Worm (Caenorhabditis elegans): ENCODE data around the gene nstp-7.

Gene nstp-7

ce11 chrV:576070-576469, 5.6 kb upstream of the nstp-7 start, which contains the start of gene K06H6.5:
Gene K06H6.5 (plus strand): TSS chrV:576370.
- TF ChIP-seq C34F6.9 (tag; optimal IDR thresholded peaks at IDR 0.05) (no peak), nhr-129 (tag; optimal IDR thresholded peaks at IDR 0.05) (no peak), nhr-23 (tag; optimal IDR thresholded peaks at IDR 0.05) (no peak), F13H6.1 (tag; optimal IDR thresholded peaks at IDR 0.05) (no peak), unc-39 (tag; optimal IDR thresholded peaks at IDR 0.05) (no peak), snpc-4 (tag; optimal IDR thresholded peaks at IDR 0.05) (no peak), nhr-237 (tag; optimal IDR thresholded peaks at IDR 0.05) (no peak), ceh-82 (tag; optimal IDR thresholded peaks at IDR 0.05) (no peak), skn-1 (tag; optimal IDR thresholded peaks at IDR 0.05) (no peak), Y55F3AM.14 (GFP tag; optimal IDR thresholded peaks at IDR 0.05) (no peak), aly-2 (tag; optimal IDR thresholded peaks at IDR 0.05) (no peak), dmd-4 (tag; optimal IDR thresholded peaks at IDR 0.05) (no peak), nhr-12 (tag; optimal IDR thresholded peaks at IDR 0.05) (no peak), ztf-1 (GFP tag; conservative IDR thresholded peaks at IDR 0.05) (no peak), blmp-1 (tag; optimal IDR thresholded peaks at IDR 0.05; ENCODE audit: insufficient read depth) (no peak), gmeb-1 (tag; optimal IDR thresholded peaks at IDR 0.05) (no peak), nhr-25 (tag; optimal IDR thresholded peaks at IDR 0.05) (no peak), unc-62 (GFP tag; optimal IDR thresholded peaks at IDR 0.05) (no peak)

- TF ChIP-seq lin-39 (tag; optimal IDR thresholded peaks at IDR 0.05) (no peak), nhr-10 (tag; optimal IDR thresholded peaks at IDR 0.05) (no peak), sma-3 (GFP tag; optimal IDR thresholded peaks at IDR 0.05) (no peak)
Observed at ce11 chrV:576918-577317, 4.8 kb upstream of the nstp-7 start.

- TF ChIP-seq lin-39 (tag; optimal IDR thresholded peaks at IDR 0.05), result no peak
- no peak for TF ChIP-seq fos-1 (tag; optimal IDR thresholded peaks at IDR 0.05)
- TF ChIP-seq crh-2 (tag; optimal IDR thresholded peaks at IDR 0.05), result no peak
- TF ChIP-seq nhr-77 (tag; optimal IDR thresholded peaks at IDR 0.05), result no peak
- no peak for TF ChIP-seq alr-1 (tag; optimal IDR thresholded peaks at IDR 0.05)
- TF ChIP-seq ZK546.5 (tag; optimal IDR thresholded peaks at IDR 0.05), result no peak
- TF ChIP-seq ztf-11 (tag; optimal IDR thresholded peaks at IDR 0.05), result no peak
- TF ChIP-seq sma-3 (GFP tag; optimal IDR thresholded peaks at IDR 0.05), result no peak
- TF ChIP-seq lsy-2 (tag; optimal IDR thresholded peaks at IDR 0.05), result no peak
Observed at ce11 chrV:578977-579376, 2.7 kb upstream of the nstp-7 start, which contains the start of gene K06H6.4. Gene K06H6.4 (plus strand): TSS chrV:579277.

ce11 chrV:585472-585871, 3.8 kb downstream of the nstp-7 start, which contains the start of gene K06H6.2:
Gene K06H6.2 (plus strand): TSS chrV:585772.
- TF ChIP-seq lin-13 (GFP tag; optimal IDR thresholded peaks at IDR 0.05) (no peak), lin-39 (tag; optimal IDR thresholded peaks at IDR 0.05) (no peak), lin-11 (tag; optimal IDR thresholded peaks at IDR 0.05) (no peak), crh-2 (tag; optimal IDR thresholded peaks at IDR 0.05) (no peak), sem-4 (tag; optimal IDR thresholded peaks at IDR 0.05) (no peak), nhr-77 (tag; optimal IDR thresholded peaks at IDR 0.05) (no peak), fos-1 (tag; optimal IDR thresholded peaks at IDR 0.05) (no peak), peb-1 (tag; optimal IDR thresholded peaks at IDR 0.05) (no peak)

- TF ChIP-seq crh-2 (tag; optimal IDR thresholded peaks at IDR 0.05) (no peak), nhr-10 (tag; optimal IDR thresholded peaks at IDR 0.05) (no peak), nhr-237 (tag; optimal IDR thresholded peaks at IDR 0.05) (no peak), nhr-25 (tag; optimal IDR thresholded peaks at IDR 0.05) (no peak), egl-27 (tag; optimal IDR thresholded peaks at IDR 0.05) (no peak), alr-1 (tag; optimal IDR thresholded peaks at IDR 0.05) (no peak), snpc-4 (tag; optimal IDR thresholded peaks at IDR 0.05) (no peak), elt-1 (tag; optimal IDR thresholded peaks at IDR 0.05) (no peak), nhr-77 (tag; optimal IDR thresholded peaks at IDR 0.05) (no peak), nhr-21 (tag; optimal IDR thresholded peaks at IDR 0.05) (no peak), lsy-2 (tag; optimal IDR thresholded peaks at IDR 0.05) (no peak), nhr-11 (tag; optimal IDR thresholded peaks at IDR 0.05) (no peak), sma-9 (GFP tag; optimal IDR thresholded peaks at IDR 0.05) (no peak), sma-9 (tag; optimal IDR thresholded peaks at IDR 0.05) (no peak)
Observed at ce11 chrV:587818-588217, 6.1 kb downstream of the nstp-7 start, which contains the start of gene K06H6.1. Gene K06H6.1 (plus strand): TSS chrV:588118.

Data from whole organism, L2 larva.